Worm (Caenorhabditis elegans) whole organism, L1 larva: ENCODE data around the gene col-154.
"Not testable (repeated sequence)": the region's sequence is repeated elsewhere in the genome, so short reads cannot be mapped to it uniquely, and the experiment has no call there.

Source experiments
- Y116A8C.19 ChIP-seq: sonication (generic microtip); optimal IDR thresholded peaks from 2 replicates; lab custom pipeline; 2016; ENCODE audit warnings: missing compliant biosample characterization, missing genetic modification characterization, borderline replicate concordance
- aly-2 ChIP-seq: fragments of 150-350 bp; optimal IDR thresholded peaks from 2 replicates; lab custom pipeline; 2014; ENCODE audit warnings: missing biosample characterization, missing genetic modification characterization
- ama-1 ChIP-seq: fragments of 150-350 bp; optimal IDR thresholded peaks from 2 replicates; lab custom pipeline; 2014
- ceh-8 ChIP-seq: fragments of 200-800 bp; sonication (Bioruptor generic); optimal IDR thresholded peaks from 2 replicates; lab custom pipeline; 2018; ENCODE audit warnings: mild to moderate bottlenecking, missing genetic modification characterization, moderate library complexity, missing compliant biosample characterization
- dpl-1 ChIP-seq, 3 experiments: fragments of 150-350 bp in 2 of 3; sonication (generic microtip) in 1 of 3; optimal IDR thresholded peaks; 2 replicates each; lab custom pipeline; 2014 to 2017; ENCODE audit warnings: missing biosample characterization in 3 of 3, missing genetic modification characterization in 3 of 3, missing genetic modification reagents in 3 of 3
- dsc-1 ChIP-seq: sonication (generic microtip); optimal IDR thresholded peaks from 2 replicates; lab custom pipeline; 2016; ENCODE audit warnings: mild to moderate bottlenecking, missing genetic modification characterization, missing compliant biosample characterization
- efl-1 ChIP-seq, 4 experiments: fragments of 150-350 bp; optimal IDR thresholded peaks in 3 of 4; peaks in 1 of 4; 1 replicate in 1 of 4; 2 replicates in 3 of 4; lab custom pipeline; 2014; ENCODE audit warnings: missing biosample characterization in 2 of 4, missing genetic modification characterization in 2 of 4, missing genetic modification reagents in 2 of 4
- fkh-10 ChIP-seq: sonication (generic microtip); optimal IDR thresholded peaks from 2 replicates; lab custom pipeline; 2017; ENCODE audit warnings: missing biosample characterization, missing genetic modification reagents, missing genetic modification characterization
- fkh-4 ChIP-seq: sonication (generic microtip); optimal IDR thresholded peaks from 2 replicates; lab custom pipeline; 2016; ENCODE audit warnings: missing compliant biosample characterization, missing genetic modification characterization, borderline replicate concordance
- fkh-8 ChIP-seq: sonication (generic microtip); optimal IDR thresholded peaks from 2 replicates; lab custom pipeline; 2016; ENCODE audit warnings: mild to moderate bottlenecking, missing genetic modification characterization, missing compliant biosample characterization
- grh-1 ChIP-seq: fragments of 200-800 bp; sonication (Bioruptor generic); IDR thresholded peaks from 2 replicates; pipeline ENCODE4 v1.3.6; 2022; ENCODE audit warnings: missing genetic modification reagents, missing genetic modification characterization, missing compliant biosample characterization
- lin-13 ChIP-seq: fragments of 150-350 bp; optimal IDR thresholded peaks from 2 replicates; lab custom pipeline; 2014; ENCODE audit warnings: missing biosample characterization, missing genetic modification reagents, missing genetic modification characterization
- lin-14 ChIP-seq: fragments of 200-800 bp; sonication (Bioruptor generic); optimal IDR thresholded peaks from 2 replicates; lab custom pipeline; 2018; ENCODE audit warnings: mild to moderate bottlenecking, missing genetic modification characterization, moderate library complexity, missing compliant biosample characterization
- mab-9 ChIP-seq: fragments of 200-800 bp; sonication (Bioruptor generic); IDR thresholded peaks from 2 replicates; pipeline ENCODE4 v1.3.6; 2022; ENCODE audit warnings: missing genetic modification reagents, missing genetic modification characterization, missing compliant biosample characterization
- nhr-19 ChIP-seq: fragments of 200-800 bp; sonication (Bioruptor generic); conservative IDR thresholded peaks from 2 replicates; pipeline ENCODE4 v1.3.6; 2022; ENCODE audit warnings: missing genetic modification characterization, missing compliant biosample characterization
- nhr-28 ChIP-seq: fragments of 150-350 bp; optimal IDR thresholded peaks from 2 replicates; lab custom pipeline; 2014; ENCODE audit warnings: missing biosample characterization, missing genetic modification characterization
- nhr-77 ChIP-seq: fragments of 150-350 bp; optimal IDR thresholded peaks from 2 replicates; lab custom pipeline; 2014; ENCODE audit warnings: missing biosample characterization, missing genetic modification characterization
- nhr-85 ChIP-seq: sonication (generic microtip); peaks from one replicate; lab custom pipeline; 2016; ENCODE audit warnings: missing genetic modification characterization, inconsistent platforms, missing compliant biosample characterization
- nhr-90 ChIP-seq: sonication (generic microtip); optimal IDR thresholded peaks from 2 replicates; lab custom pipeline; 2016; ENCODE audit warnings: mild to moderate bottlenecking, missing genetic modification characterization, missing compliant biosample characterization; ENCODE audit not compliant: poor library complexity
- snpc-4 ChIP-seq: fragments of 150-350 bp; optimal IDR thresholded peaks from 2 replicates; lab custom pipeline; 2014; ENCODE audit warnings: missing biosample characterization, missing genetic modification characterization
- snu-23 ChIP-seq: sonication (generic microtip); optimal IDR thresholded peaks from 2 replicates; lab custom pipeline; 2016; ENCODE audit warnings: missing genetic modification characterization, missing compliant biosample characterization
- sox-4 ChIP-seq: sonication (generic microtip); optimal IDR thresholded peaks from 2 replicates; lab custom pipeline; 2016; ENCODE audit warnings: missing genetic modification characterization, missing compliant biosample characterization
- sup-37 ChIP-seq: fragments of 200-800 bp; sonication (Bioruptor generic); optimal IDR thresholded peaks from 2 replicates; lab custom pipeline; 2018; ENCODE audit warnings: mild to moderate bottlenecking, missing genetic modification characterization, missing compliant biosample characterization
- swsn-7 ChIP-seq: sonication (generic microtip); optimal IDR thresholded peaks from 2 replicates; lab custom pipeline; 2016; ENCODE audit warnings: missing genetic modification characterization, missing compliant biosample characterization
- unc-130 ChIP-seq: fragments of 150-350 bp; optimal IDR thresholded peaks from 2 replicates; lab custom pipeline; 2017; ENCODE audit warnings: missing biosample characterization, missing genetic modification characterization, inconsistent platforms
- unc-30 ChIP-seq: sonication (generic microtip); optimal IDR thresholded peaks from 2 replicates; lab custom pipeline; 2017; ENCODE audit warnings: missing biosample characterization, missing genetic modification characterization
- xbp-1 ChIP-seq: sonication (generic microtip); optimal IDR thresholded peaks from 2 replicates; lab custom pipeline; 2016; ENCODE audit warnings: missing genetic modification characterization, missing compliant biosample characterization
- zag-1 ChIP-seq: fragments of 150-350 bp; optimal IDR thresholded peaks from 2 replicates; lab custom pipeline; 2014; ENCODE audit warnings: missing biosample characterization, missing genetic modification characterization
- zip-4 ChIP-seq: fragments of 200-800 bp; sonication (Bioruptor generic); optimal IDR thresholded peaks from 2 replicates; lab custom pipeline; 2018; ENCODE audit warnings: mild to moderate bottlenecking, missing genetic modification characterization, moderate library complexity, missing compliant biosample characterization
- ztf-11 ChIP-seq, 2 experiments: sonication (generic microtip); optimal IDR thresholded peaks; 2 replicates each; lab custom pipeline; 2016 to 2017; ENCODE audit warnings: missing genetic modification characterization in 2 of 2, missing biosample characterization in 1 of 2, missing compliant biosample characterization in 1 of 2
- ztf-4 ChIP-seq: fragments of 150-350 bp; optimal IDR thresholded peaks from 2 replicates; lab custom pipeline; 2014; ENCODE audit warnings: missing biosample characterization, missing genetic modification characterization

Gene col-154

DNA sequence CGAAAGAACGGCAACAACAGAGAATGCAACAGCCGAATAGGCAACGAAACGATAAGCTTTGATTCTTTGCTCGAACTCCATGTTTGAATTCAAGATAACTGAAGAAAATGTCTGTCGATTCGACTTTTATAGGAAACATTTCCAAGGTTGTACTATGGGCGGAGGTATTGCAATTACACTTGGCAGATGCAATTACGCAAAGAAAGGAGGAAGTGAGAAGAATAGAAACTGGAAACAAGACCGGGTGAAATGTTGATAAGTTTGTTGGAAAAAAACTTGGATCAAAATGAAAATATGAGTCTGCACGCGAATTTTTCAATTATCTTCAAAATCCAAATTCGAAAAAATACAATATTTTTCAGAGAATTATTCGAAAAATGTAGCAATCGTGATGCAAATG lies 4.6 kb downstream of the col-154 start, which contains the start of gene col-155:
col-155 (minus strand) TSS at position 101 of the 400 bp plus-strand sequence.
- TF ChIP-seq nhr-85 (no peak), swsn-7 (tag; lab: Kevin White, UChicago) (no peak), aly-2 (tag; lab: Kevin White, UChicago) (no peak), nhr-77 (no peak), sox-4 (tag; lab: Kevin White, UChicago) (no peak), zip-4 (GFP tag; lab: Kevin White, UChicago) (no peak), lin-13 (no peak), ama-1 (no peak), grh-1 (no peak)

DNA sequence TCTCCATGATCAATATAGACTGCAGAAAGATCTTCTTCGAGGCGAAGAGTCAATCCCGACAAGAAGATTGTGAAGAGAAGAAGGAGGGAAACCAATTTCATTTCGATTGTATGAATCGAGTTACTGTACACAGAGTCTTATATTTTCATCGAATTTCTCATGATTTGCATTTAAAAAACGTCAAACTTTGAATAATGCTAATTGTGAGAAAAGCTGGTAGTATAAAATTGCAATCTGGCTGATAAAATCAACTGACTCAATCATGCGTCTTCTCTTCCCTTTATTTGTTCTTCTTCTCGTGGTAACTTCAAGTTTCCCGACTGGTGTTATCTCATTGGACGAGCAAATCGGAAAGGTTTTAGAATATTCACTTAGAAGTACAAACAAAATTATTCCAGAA lies 5.2 kb downstream of the col-154 start, which contains the start of the genes K03B8.11 and K03B8.14:
K03B8.11 (minus strand) TSS at position 101 of the 400 bp plus-strand sequence.
K03B8.14 (plus strand) TSS at position 110 of the 400 bp plus-strand sequence.
- TF ChIP-seq aly-2 (tag; lab: Kevin White, UChicago), result no peak
- TF ChIP-seq zag-1, result no peak
- no peak for TF ChIP-seq xbp-1

DNA sequence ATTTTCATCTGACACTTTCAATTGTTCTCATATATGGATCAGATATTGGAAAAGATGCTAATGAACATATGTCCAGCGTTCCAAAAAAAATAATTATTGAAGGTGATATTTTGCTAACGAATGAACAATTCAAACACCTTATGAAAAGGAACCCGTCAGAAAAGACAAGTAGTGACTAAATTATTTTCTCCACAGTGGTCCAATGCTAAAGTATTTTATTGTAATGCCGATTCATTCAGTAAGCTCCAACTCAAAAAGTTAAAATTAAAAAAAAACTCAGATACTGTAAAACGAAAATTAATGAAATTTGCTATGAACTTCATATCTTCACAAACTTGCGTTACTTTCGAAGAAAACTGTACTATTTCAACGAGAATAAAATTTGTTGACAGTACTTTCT lies 6.9 kb downstream of the col-154 start, which contains the start of gene nas-16:
nas-16 (plus strand) TSS at position 301 of the 400 bp plus-strand sequence.
- no peak for TF ChIP-seq snu-23 (GFP tag; lab: Kevin White, UChicago)
- no peak for TF ChIP-seq grh-1

DNA sequence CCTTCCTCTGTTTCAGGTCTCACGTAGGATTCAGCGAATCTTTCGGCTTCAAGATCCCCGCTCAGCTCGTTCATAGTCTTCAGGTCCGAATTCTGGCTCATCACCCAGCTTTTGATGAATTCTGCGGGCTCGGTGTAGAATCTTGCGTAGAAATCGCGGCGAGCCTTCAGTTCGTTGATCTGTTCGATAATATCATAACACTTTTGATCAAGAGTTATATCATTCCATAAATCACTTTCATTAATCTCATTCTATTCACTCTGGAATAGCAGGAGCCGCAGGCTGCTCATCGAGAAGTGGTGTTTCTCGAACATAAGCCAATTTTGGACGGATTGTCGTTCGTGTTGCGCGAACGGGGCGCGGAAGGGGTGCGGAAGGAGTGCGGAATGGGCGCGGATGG lies 9.9 kb downstream of the col-154 start, which contains the start of gene K03B8.4:
K03B8.4 (minus strand) TSS at position 101 of the 400 bp plus-strand sequence.
- TF ChIP-seq fkh-4 (tag; lab: Kevin White, UChicago); fkh-10 (GFP tag; lab: Kevin White, UChicago); unc-130 (tag; lab: Kevin White, UChicago): not testable (repeated sequence)

DNA sequence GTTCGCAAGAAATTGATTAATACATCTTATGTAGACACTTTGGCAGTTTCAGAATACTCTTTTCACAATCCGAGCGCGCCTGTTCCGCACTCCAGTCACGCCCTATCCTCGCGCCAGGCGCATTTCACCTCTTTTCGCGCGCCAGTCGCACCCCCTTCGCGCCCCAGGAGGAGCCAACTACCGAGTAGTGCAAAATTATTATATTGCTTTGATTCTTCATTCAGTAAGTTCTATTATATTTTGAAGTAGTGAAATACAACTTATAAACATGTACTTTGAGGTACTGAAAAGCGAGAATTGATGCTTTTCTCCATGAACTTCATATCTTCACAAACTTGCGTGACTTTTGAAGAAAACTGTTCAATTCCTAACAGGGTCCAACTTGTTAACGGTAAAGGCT lies 11.0 kb downstream of the col-154 start, which contains the start of gene nas-18:
nas-18 (plus strand) TSS at position 301 of the 400 bp plus-strand sequence.
- not testable (repeated sequence) for TF ChIP-seq dpl-1 (GFP tag; optimal IDR thresholded peaks at IDR 0.05; lab: Kevin White, UChicago); lin-14 (GFP tag; lab: Kevin White, UChicago); nhr-28

DNA sequence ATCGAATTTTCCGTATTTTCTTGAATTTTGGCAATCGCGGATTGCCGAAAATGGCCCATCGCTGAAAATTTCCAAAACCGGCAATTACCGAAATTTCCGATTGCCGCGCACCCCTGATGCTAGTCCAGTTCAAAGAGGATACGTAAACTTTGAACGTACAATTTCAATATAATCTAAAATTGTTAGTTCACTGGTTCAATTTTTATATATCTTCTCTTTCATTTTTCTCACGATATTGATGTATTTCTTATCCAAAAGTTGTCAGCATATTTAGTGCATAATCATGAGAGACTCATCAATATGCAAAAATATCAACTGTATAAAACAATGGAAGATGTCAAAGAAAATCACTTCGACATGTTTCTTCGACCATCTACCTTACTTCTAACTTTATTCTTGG lies 13.5 kb downstream of the col-154 start, which contains the start of gene nas-17:
nas-17 (plus strand) TSS at position 301 of the 400 bp plus-strand sequence.
- TF ChIP-seq swsn-7 (tag; lab: Kevin White, UChicago) (no peak), mab-9 (no peak), unc-30 (tag; lab: Kevin White, UChicago) (no peak), ztf-11 (tag; optimal IDR thresholded peaks at IDR 0.05; lab: Kevin White, UChicago) (no peak), nhr-19 (GFP tag; lab: Robert Waterston, UW) (no peak), Y116A8C.19 (tag; lab: Kevin White, UChicago) (no peak), efl-1 (optimal IDR thresholded peaks at IDR 0.05; lab: Kevin White, UChicago) (no peak), efl-1 (GFP tag; optimal IDR thresholded peaks at IDR 0.05 in 1 of 2; lab: Kevin White, UChicago) (no peak), ama-1 (no peak), dsc-1 (tag; lab: Kevin White, UChicago) (no peak), ztf-4 (tag; lab: Kevin White, UChicago) (no peak), snpc-4 (tag; lab: Kevin White, UChicago) (no peak), nhr-90 (tag; lab: Kevin White, UChicago) (no peak), sup-37 (GFP tag; lab: Kevin White, UChicago) (no peak), ceh-8 (GFP tag; lab: Kevin White, UChicago) (no peak), fkh-8 (no peak)
